Worm (Caenorhabditis elegans) whole organism, mixed stage, embryonic: ENCODE measurements around the gene ceh-74.
A peak's percentile ranks its signal among the peaks of the same experiment; 100 is the strongest.
"Not testable (repeated sequence)": the region's sequence is repeated elsewhere in the genome, so short reads cannot be mapped to it uniquely, and the experiment has no call there.

Experiments used
- M03D4.4 ChIP-seq: sonication (generic microtip); optimal IDR thresholded peaks from 2 replicates; lab custom pipeline; 2017; ENCODE audit warnings: mild to moderate bottlenecking, missing genetic modification characterization, missing compliant biosample characterization
- bed-3 ChIP-seq: fragments of 200-800 bp; sonication (Bioruptor generic); optimal IDR thresholded peaks from 3 replicates; lab custom pipeline; 2018; ENCODE audit warnings: mild to moderate bottlenecking, missing genetic modification characterization, moderate library complexity, missing compliant biosample characterization
- blmp-1 ChIP-seq: fragments of 150-350 bp; optimal IDR thresholded peaks from 2 replicates; lab custom pipeline; 2014; ENCODE audit warnings: missing biosample characterization, missing genetic modification characterization
- ceh-39 ChIP-seq: fragments of 150-350 bp; optimal IDR thresholded peaks from 2 replicates; lab custom pipeline; 2014; ENCODE audit warnings: missing biosample characterization, missing genetic modification characterization
- ceh-43 ChIP-seq: fragments of 200-800 bp; sonication (Bioruptor generic); optimal IDR thresholded peaks from 2 replicates; lab custom pipeline; 2018; ENCODE audit warnings: mild to moderate bottlenecking, missing genetic modification characterization, moderate library complexity, missing compliant biosample characterization
- ceh-83 ChIP-seq: fragments of 200-800 bp; sonication (Bioruptor generic); optimal IDR thresholded peaks from 2 replicates; lab custom pipeline; 2018; ENCODE audit warnings: mild to moderate bottlenecking, missing genetic modification characterization, missing compliant biosample characterization
- ces-1 ChIP-seq: fragments of 150-350 bp; optimal IDR thresholded peaks from 2 replicates; lab custom pipeline; 2014; ENCODE audit warnings: missing biosample characterization, missing genetic modification reagents, missing genetic modification characterization
- cnd-1 ChIP-seq: fragments of 200-800 bp; sonication (Bioruptor generic); optimal IDR thresholded peaks from 2 replicates; lab custom pipeline; 2018; ENCODE audit warnings: mild to moderate bottlenecking, missing genetic modification characterization, missing compliant biosample characterization
- drap-1 ChIP-seq: fragments of 200-800 bp; sonication (Bioruptor generic); optimal IDR thresholded peaks from 3 replicates; lab custom pipeline; 2018; ENCODE audit warnings: mild to moderate bottlenecking, missing genetic modification characterization, missing compliant biosample characterization
- elt-1 ChIP-seq: sonication (generic microtip); optimal IDR thresholded peaks from 2 replicates; lab custom pipeline; 2017; ENCODE audit warnings: missing genetic modification characterization, mild to moderate bottlenecking, missing compliant biosample characterization, antibody characterized with exemption, moderate library complexity, borderline replicate concordance; ENCODE audit not compliant: insufficient read depth
- elt-3 ChIP-seq: fragments of 150-350 bp; optimal IDR thresholded peaks from 2 replicates; lab custom pipeline; 2014; ENCODE audit warnings: missing biosample characterization, missing genetic modification characterization
- flh-1 ChIP-seq: fragments of 200-800 bp; sonication (Bioruptor generic); optimal IDR thresholded peaks from 2 replicates; lab custom pipeline; 2018; ENCODE audit warnings: mild to moderate bottlenecking, missing genetic modification characterization, moderate library complexity, missing compliant biosample characterization
- ham-2 ChIP-seq: fragments of 200-800 bp; sonication (Bioruptor generic); optimal IDR thresholded peaks from 2 replicates; lab custom pipeline; 2018; ENCODE audit warnings: mild to moderate bottlenecking, missing genetic modification characterization, missing compliant biosample characterization
- hlh-1 ChIP-seq: fragments of 150-350 bp; optimal IDR thresholded peaks from 2 replicates; lab custom pipeline; 2014; ENCODE audit warnings: missing biosample characterization, missing genetic modification reagents, missing genetic modification characterization
- lin-13 ChIP-seq: fragments of 150-350 bp; optimal IDR thresholded peaks from 2 replicates; lab custom pipeline; 2014; ENCODE audit warnings: missing biosample characterization, missing genetic modification characterization
- lin-32 ChIP-seq: fragments of 200-800 bp; sonication (Bioruptor generic); optimal IDR thresholded peaks from 2 replicates; lab custom pipeline; 2018; ENCODE audit warnings: mild to moderate bottlenecking, missing genetic modification characterization, missing compliant biosample characterization
- lsy-2 ChIP-seq: fragments of 150-350 bp; optimal IDR thresholded peaks from 2 replicates; lab custom pipeline; 2014; ENCODE audit warnings: missing biosample characterization, missing genetic modification characterization
- mab-5 ChIP-seq: fragments of 150-350 bp; optimal IDR thresholded peaks from 2 replicates; lab custom pipeline; 2014; ENCODE audit warnings: missing biosample characterization, missing genetic modification characterization
- mep-1 ChIP-seq: fragments of 150-350 bp; optimal IDR thresholded peaks from 2 replicates; lab custom pipeline; 2017; ENCODE audit warnings: missing biosample characterization, missing genetic modification reagents, missing genetic modification characterization, inconsistent platforms
- mls-2 ChIP-seq: sonication (generic microtip); optimal IDR thresholded peaks from 2 replicates; lab custom pipeline; 2016; ENCODE audit warnings: mild to moderate bottlenecking, missing genetic modification characterization, moderate library complexity, missing compliant biosample characterization
- nhr-12 ChIP-seq: fragments of 150-350 bp; optimal IDR thresholded peaks from 2 replicates; lab custom pipeline; 2014; ENCODE audit warnings: missing biosample characterization, missing genetic modification characterization
- nhr-2 ChIP-seq: fragments of 150-350 bp; optimal IDR thresholded peaks from 2 replicates; lab custom pipeline; 2014; ENCODE audit warnings: missing biosample characterization, missing genetic modification characterization
- nhr-237 ChIP-seq: fragments of 150-350 bp; optimal IDR thresholded peaks from 2 replicates; lab custom pipeline; 2014; ENCODE audit warnings: missing biosample characterization, missing genetic modification characterization
- nhr-28 ChIP-seq: fragments of 150-350 bp; optimal IDR thresholded peaks from 2 replicates; lab custom pipeline; 2014; ENCODE audit warnings: missing biosample characterization, missing genetic modification characterization
- nhr-76 ChIP-seq: sonication (generic microtip); optimal IDR thresholded peaks from 2 replicates; lab custom pipeline; 2017; ENCODE audit warnings: missing biosample characterization, missing genetic modification characterization
- pha-4 ChIP-seq: fragments of 150-350 bp; optimal IDR thresholded peaks from 2 replicates; lab custom pipeline; 2018; ENCODE audit warnings: missing biosample characterization, missing genetic modification reagents, missing genetic modification characterization
- sem-2 ChIP-seq: fragments of 200-800 bp; sonication (Bioruptor generic); optimal IDR thresholded peaks from 2 replicates; lab custom pipeline; 2018; ENCODE audit warnings: mild to moderate bottlenecking, missing genetic modification characterization, missing compliant biosample characterization
- snpc-4 ChIP-seq: fragments of 150-350 bp; optimal IDR thresholded peaks from 2 replicates; lab custom pipeline; 2014; ENCODE audit warnings: missing biosample characterization, missing genetic modification characterization
- sptf-1 ChIP-seq: sonication (generic microtip); optimal IDR thresholded peaks from 2 replicates; lab custom pipeline; 2017; ENCODE audit warnings: mild to moderate bottlenecking, missing genetic modification characterization, moderate library complexity, missing compliant biosample characterization
- tbx-8 ChIP-seq: fragments of 200-800 bp; sonication (Bioruptor generic); optimal IDR thresholded peaks from 2 replicates; lab custom pipeline; 2018; ENCODE audit warnings: mild to moderate bottlenecking, missing genetic modification characterization, moderate library complexity, missing compliant biosample characterization
- unc-120 ChIP-seq: sonication (generic microtip); optimal IDR thresholded peaks from 2 replicates; lab custom pipeline; 2017; ENCODE audit warnings: missing genetic modification characterization, missing compliant biosample characterization; ENCODE audit not compliant: poor library complexity, severe bottlenecking
- unc-39 ChIP-seq: fragments of 150-350 bp; optimal IDR thresholded peaks from 2 replicates; lab custom pipeline; 2014; ENCODE audit warnings: missing biosample characterization, missing genetic modification characterization
- unc-62 ChIP-seq: fragments of 150-350 bp; optimal IDR thresholded peaks from 2 replicates; lab custom pipeline; 2014; ENCODE audit warnings: missing biosample characterization, missing genetic modification reagents, missing genetic modification characterization
- zip-8 ChIP-seq: fragments of 150-350 bp; optimal IDR thresholded peaks from 2 replicates; lab custom pipeline; 2014; ENCODE audit warnings: missing biosample characterization, missing genetic modification characterization
- ztf-11 ChIP-seq: fragments of 150-350 bp; optimal IDR thresholded peaks from 2 replicates; lab custom pipeline; 2014; ENCODE audit warnings: missing biosample characterization, missing genetic modification characterization

ceh-74 gene

DNA sequence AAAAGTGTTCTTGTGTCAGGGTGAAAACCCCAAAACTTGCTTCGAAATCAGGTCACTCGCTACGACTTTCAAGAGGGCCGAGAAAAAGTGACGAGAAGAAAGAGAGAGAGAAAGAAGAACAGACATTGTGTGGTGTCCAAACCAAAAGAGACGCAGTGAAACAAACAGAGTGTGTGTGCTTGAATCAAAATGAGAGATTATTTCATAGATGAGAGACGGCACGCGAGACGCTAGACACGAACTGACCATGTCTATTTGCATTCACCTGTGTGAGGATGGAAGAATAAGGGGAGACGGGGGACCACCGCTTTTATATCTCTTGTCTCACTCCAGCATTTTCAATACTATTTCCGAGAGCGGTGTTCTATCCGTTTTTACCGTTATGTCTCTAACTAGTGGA lies 41.7 kb upstream of the ceh-74 start (continued):
- no peak for TF ChIP-seq nhr-2 (tag; lab: Kevin White, UChicago)
- TF ChIP-seq drap-1 (GFP tag; lab: Kevin White, UChicago), result peak; percentile 61
- TF ChIP-seq ztf-11, result no peak
- TF ChIP-seq mab-5 (tag; lab: Kevin White, UChicago), result no peak
- TF ChIP-seq, all 35 proteins: peak for 14

DNA sequence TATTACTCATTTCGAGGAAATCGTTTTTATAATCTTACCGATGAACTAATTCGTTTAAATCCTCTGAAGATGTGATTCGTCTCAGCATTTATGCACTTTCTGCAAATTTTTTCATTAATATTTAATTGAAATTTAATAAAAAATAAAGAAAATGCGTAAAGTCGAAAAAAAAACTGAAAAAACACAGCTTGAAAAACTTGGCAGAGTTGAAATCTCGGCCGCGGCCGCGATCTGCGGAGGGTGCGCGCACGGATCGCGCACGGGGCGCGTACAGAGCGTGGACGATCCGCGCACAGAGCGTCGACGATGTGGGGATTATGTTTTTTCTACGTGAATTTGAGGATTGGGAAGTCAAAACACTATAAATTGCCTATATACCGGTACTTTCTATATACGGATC lies 40.1 kb upstream of the ceh-74 start, which contains the start of gene AH10.4:
Gene AH10.4 (minus strand): TSS at position 101 of the 400 bp plus-strand sequence.
- not testable (repeated sequence) for TF ChIP-seq zip-8, nhr-12, nhr-237 (tag; lab: Kevin White, UChicago)

DNA sequence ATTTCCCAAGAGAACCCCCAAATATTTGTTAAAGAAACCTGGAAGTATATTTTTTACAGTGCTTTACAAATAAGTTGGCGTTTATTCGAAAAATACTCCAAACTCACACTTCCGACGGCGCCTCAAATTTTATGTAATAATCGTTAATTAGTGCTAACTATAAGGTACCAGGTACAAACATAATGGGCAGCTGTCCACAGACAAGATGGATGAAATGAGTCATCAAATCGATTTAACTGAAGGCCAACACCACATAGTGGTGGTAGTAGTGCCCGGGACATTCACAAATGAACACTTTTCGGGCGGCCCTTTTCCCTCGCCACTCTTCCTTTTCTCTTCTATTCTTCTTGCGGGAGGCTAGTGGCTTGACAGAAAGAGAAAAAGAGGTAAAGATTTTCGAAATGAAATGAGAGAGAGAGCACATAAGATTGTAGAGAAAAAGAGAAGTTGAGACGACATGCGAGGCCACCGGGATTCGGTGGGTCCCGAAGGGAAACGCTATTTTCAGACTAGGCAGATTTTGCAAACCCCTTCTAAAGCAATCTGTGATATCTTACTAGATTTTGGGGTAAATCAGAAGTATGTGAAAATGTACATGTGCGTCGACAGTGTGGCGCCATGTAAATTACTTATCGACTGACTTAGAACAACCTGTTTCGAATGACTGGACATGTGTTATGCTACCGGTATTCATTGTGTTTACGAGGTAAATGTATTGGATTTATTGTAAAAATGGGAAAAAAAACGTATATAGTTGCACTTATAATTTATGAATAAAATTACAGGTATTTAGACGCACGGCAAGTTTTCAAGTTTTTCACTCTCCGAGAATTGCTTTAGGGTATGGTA lies 38.4 kb upstream of the ceh-74 start:
- TF ChIP-seq nhr-2 (tag; lab: Kevin White, UChicago) (no peak), sptf-1 (tag; lab: Kevin White, UChicago) (no peak), hlh-1 (tag; lab: Kevin White, UChicago) (peak; percentile 28), cnd-1 (tag; lab: Kevin White, UChicago) (no peak), lin-13 (tag; lab: Kevin White, UChicago) (no peak), nhr-237 (tag; lab: Kevin White, UChicago) (no peak), pha-4 (no peak), nhr-76 (tag; lab: Kevin White, UChicago) (no peak), tbx-8 (no peak), lsy-2 (tag; lab: Kevin White, UChicago) (no peak), ceh-43 (GFP tag; lab: Kevin White, UChicago) (peak; percentile 46), snpc-4 (no peak), mep-1 (tag; lab: Kevin White, UChicago) (no peak), unc-62 (no peak), mab-5 (tag; lab: Kevin White, UChicago) (no peak), elt-3 (tag; lab: Kevin White, UChicago) (no peak), unc-120 (tag; lab: Kevin White, UChicago) (peak; percentile 55), flh-1 (GFP tag; lab: Kevin White, UChicago) (no peak), nhr-28 (tag; lab: Kevin White, UChicago) (no peak), bed-3 (GFP tag; lab: Kevin White, UChicago) (no peak), zip-8 (tag; lab: Kevin White, UChicago) (no peak), ces-1 (GFP tag; lab: Kevin White, UChicago) (peak; percentile 72), drap-1 (GFP tag; lab: Kevin White, UChicago) (no peak), elt-1 (no peak), ztf-11 (no peak), ceh-39 (no peak), blmp-1 (tag; lab: Kevin White, UChicago) (no peak), sem-2 (GFP tag; lab: Kevin White, UChicago) (no peak), ceh-83 (GFP tag; lab: Kevin White, UChicago) (no peak), nhr-12 (tag; lab: Kevin White, UChicago) (no peak), mls-2 (peak; percentile 16), ham-2 (GFP tag; lab: Kevin White, UChicago) (peak; percentile 6), M03D4.4 (tag; lab: Kevin White, UChicago) (no peak), unc-39 (no peak), lin-32 (GFP tag; lab: Kevin White, UChicago) (no peak)

DNA sequence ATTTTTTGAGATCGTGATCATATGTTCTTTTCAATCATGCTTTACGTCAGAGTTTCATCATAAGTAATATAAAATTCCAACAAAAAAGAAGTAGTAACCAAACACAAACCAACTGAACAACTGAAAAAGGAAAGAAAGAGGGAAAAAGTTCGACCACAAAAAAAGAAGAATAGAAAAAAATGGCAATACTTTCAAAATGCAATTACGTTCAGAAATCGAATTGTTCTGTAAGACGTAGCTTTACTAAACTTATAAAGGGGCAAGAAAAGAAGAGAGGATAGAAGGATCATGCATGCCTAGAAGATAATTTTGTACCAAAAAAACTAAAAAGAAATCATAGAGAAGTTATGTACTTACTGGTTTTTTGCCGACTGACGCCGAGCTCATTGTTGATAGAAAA lies 37.1 kb upstream of the ceh-74 start:
- no peak for TF ChIP-seq zip-8 (tag; lab: Kevin White, UChicago)
- TF ChIP-seq ces-1 (GFP tag; lab: Kevin White, UChicago), result peak; percentile 83
- TF ChIP-seq lin-13 (tag; lab: Kevin White, UChicago), result no peak
- TF ChIP-seq unc-62, result no peak
- TF ChIP-seq elt-3 (tag; lab: Kevin White, UChicago), result no peak
- TF ChIP-seq lin-32 (GFP tag; lab: Kevin White, UChicago), result no peak
- no peak for TF ChIP-seq cnd-1 (tag; lab: Kevin White, UChicago)
